Fruit fly (Drosophila melanogaster) ovary, adult (tissue): ENCODE data around the gene Mesh1.

Experiments
- CG17801 ChIP-seq: fragments of 200-800 bp; optimal IDR thresholded peaks from 2 replicates; lab custom pipeline; 2019; ENCODE audit warnings: missing biosample characterization, mild to moderate bottlenecking, missing genetic modification characterization, moderate library complexity; ENCODE audit not compliant: partially characterized antibody

Gene Mesh1

dm6 chr3R:29202418-29202817 is at the start of gene Mesh1:
TSS of gene Mesh1 (minus strand) at chr3R:29202525.
- no peak for TF ChIP-seq CG17801 (GFP tag; lab: Kevin White, UChicago)

DNA sequence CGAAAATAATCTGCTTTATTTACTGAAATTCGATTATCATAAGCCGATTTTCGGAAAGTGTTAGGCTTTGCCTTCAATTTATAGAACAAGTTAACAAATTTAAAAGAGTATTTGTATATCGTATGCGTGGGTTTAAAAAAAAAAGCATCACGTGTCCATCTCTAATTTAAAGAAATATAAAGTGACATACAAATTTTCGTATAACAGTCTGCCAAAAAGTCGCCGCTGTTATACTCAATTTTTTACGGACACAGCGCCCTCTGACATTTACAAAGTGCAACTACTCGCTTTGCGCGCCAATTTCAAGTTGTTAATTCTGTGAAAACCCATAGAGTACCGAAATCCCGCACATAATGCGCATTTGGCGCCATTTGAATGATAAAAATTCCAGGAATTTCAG is 49.1 kb upstream of the Mesh1 start:
- no peak for TF ChIP-seq CG17801 (GFP tag; lab: Kevin White, UChicago)

dm6 chr3R:29250272-29251018 is 48.1 kb upstream of the Mesh1 start, which contains the start of gene SP1029:
TSS of gene SP1029 (minus strand) at chr3R:29250451.
- no peak for TF ChIP-seq CG17801 (GFP tag; lab: Kevin White, UChicago)

DNA sequence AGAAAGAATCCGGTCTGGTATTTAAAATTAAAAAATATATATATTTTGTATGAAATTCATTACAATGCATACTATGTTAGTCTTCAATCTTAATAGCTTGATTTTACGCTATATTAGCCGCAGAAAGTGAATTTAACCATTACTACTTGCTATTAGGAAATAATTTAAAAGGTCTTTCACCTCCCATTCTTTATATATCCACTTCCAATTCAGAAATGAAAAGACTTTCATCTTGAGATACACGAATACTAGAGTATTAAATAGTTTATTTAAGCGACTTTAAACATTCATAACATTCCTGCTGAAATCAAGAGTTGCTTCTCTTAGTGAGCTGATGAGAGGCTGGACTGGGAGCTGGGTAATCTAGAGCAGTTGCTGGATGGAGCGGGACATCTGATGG is 42.4 kb upstream of the Mesh1 start, which contains the start of gene CG31445:
Gene CG31445, minus strand, starts transcription at position 101 of the 400 bp plus-strand sequence.
- TF ChIP-seq CG17801 (GFP tag; lab: Kevin White, UChicago), result no peak

DNA sequence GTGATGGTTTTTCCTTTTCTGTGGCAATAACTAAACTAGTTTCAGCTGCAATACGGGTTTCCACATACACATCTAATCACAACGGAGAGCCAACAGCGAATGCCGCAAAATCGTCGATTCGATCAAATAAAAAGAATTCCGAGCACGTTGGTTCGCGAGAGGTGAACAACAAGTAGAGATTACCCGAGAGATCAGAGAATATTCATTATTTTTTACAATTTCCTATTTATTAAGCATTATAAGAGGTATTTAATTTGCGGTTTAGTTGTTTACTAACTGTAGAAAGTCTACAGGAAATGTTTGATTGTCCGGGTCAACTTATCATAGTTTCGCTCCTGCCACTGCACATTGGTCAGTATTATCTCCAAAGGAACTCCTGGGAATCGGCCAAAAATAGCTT is 36.3 kb upstream of the Mesh1 start, which contains the start of gene CG11951:
Gene CG11951, minus strand, starts transcription at position 101 of the 400 bp plus-strand sequence.
- TF ChIP-seq CG17801 (GFP tag; lab: Kevin White, UChicago), result no peak

DNA sequence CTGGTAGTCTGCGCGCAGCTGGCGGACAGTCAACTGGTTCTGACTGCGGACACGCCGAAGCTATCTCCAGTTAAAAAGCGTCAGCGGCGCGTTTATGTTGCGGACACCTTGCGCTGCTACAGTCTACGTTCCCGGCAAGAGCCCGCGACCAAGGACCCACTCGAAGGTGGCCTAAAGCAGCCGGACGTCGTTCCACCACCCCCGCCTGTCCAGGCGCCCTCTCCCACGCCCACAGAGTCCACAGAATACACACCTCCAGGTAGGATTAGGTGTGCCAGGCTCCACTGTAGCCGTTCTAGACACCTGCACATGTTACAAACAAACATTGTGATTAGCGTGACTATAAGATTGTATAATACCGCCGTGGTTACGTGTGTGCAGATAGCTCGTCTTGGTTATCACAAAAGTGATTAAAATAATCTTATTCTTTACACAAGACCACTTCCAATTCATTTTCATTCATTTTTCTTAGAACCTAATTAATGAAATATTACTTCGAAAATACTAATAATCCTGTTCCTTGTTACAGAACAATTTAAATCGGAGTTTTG is 28.3 kb upstream of the Mesh1 start:
- TF ChIP-seq CG17801 (GFP tag; lab: Kevin White, UChicago), result no peak

dm6 chr3R:29229958-29230357 is 27.6 kb upstream of the Mesh1 start:
- TF ChIP-seq CG17801 (GFP tag; lab: Kevin White, UChicago), result no peak

- peak; percentile 40 for TF ChIP-seq CG17801 (GFP tag; lab: Kevin White, UChicago)
These were observed 26.6 kb upstream of the Mesh1 start, which contains the start of gene Usp1 for dm6 chr3R:29228745-29229448. TSS of gene Usp1 (plus strand) at chr3R:29229161.

- no peak for TF ChIP-seq CG17801 (GFP tag; lab: Kevin White, UChicago)
These were observed 25.4 kb upstream of the Mesh1 start, which contains the start of gene CG14507 for dm6 chr3R:29227675-29228211. TSS of gene CG14507 (minus strand) at chr3R:29227725.

dm6 chr3R:29222891-29223842 is 20.8 kb upstream of the Mesh1 start, which contains the start of the genes Cisd2 and Brd8:
TSS of gene Cisd2 (minus strand) at chr3R:29223428.
TSS of gene Brd8 (plus strand) at chr3R:29223485.
- peak; percentile 64 for TF ChIP-seq CG17801 (GFP tag; lab: Kevin White, UChicago)

DNA sequence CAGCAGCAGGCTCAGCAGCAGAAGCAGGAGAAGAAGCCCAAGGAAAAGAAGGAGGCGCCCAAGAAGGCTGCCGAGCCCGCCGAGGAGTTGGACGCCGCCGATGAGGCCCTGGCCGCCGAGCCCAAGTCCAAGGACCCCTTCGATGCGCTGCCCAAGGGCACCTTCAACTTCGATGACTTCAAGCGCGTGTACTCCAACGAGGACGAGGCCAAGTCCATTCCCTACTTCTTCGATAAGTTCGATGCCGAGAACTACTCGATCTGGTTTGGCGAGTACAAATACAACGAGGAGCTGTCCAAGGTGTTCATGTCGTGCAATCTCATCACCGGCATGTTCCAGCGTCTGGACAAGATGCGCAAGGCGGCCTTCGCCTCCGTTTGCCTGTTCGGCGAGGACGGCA is 18.8 kb upstream of the Mesh1 start:
- no peak for TF ChIP-seq CG17801 (GFP tag; lab: Kevin White, UChicago)

DNA sequence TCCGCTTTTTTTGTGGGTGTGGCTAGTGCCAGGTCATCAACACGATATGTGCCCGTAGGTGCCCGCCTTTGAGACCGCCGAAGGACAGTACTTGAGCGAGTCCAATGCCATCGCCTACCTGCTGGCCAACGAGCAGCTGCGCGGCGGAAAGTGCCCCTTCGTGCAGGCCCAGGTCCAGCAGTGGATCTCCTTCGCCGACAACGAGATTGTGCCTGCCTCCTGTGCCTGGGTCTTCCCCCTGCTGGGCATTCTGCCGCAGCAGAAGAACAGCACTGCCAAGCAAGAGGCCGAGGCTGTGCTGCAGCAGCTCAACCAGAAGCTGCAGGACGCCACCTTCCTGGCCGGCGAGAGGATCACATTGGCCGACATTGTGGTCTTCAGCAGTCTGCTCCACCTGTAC is 18.3 kb upstream of the Mesh1 start:
- no peak for TF ChIP-seq CG17801 (GFP tag; lab: Kevin White, UChicago)

DNA sequence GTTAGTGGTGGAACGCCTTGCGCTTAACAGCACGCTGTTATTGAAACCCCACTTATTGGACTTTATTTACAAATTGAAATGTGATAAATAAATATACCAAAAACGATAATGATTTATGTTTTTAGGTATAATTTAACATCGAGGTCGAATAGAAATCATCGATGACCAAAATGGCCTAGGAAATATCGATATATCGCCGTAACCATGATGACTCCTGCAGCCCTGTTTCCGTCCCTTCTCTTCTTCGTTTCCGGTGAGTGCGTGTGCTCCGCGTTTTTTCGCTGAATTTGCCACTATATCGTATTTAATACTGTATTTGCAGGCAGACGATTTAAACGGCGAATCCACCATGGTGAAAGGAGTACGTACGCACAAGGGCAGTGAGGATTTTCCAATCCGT is 17.6 kb upstream of the Mesh1 start, which contains the start of gene eEF1gamma:
Gene eEF1gamma, plus strand, starts transcription at position 225 of the 400 bp plus-strand sequence.
- TF ChIP-seq CG17801 (GFP tag; lab: Kevin White, UChicago), result peak; percentile 94

DNA sequence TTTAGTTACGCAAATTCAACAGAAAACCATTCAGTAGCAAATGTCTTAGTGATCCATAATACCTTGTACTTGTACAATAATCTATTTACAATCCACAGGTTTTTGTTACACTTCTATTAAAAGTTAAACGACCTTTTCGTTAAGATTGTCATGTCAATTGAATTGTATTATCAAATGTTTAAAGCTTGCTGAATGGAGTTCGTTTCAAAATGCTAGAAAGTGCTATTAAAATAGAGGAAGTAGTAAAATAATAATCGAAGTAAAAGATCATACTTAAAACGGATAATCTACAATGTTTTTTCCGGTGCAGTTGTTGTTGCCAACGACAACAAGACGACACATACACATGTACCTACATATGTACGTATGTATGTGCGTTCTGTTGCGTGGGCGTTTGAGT is 15.7 kb upstream of the Mesh1 start:
- no peak for TF ChIP-seq CG17801 (GFP tag; lab: Kevin White, UChicago)
